Worm (Caenorhabditis elegans) whole organism, L4 larva: ENCODE measurements around the gene abcf-3.

ENCODE experiments used
- D1046.2 ChIP-seq: fragments of 200-800 bp; sonication (Bioruptor generic); IDR thresholded peaks from 2 replicates; pipeline ENCODE4 v1.3.6; 2022; ENCODE audit warnings: missing genetic modification characterization, missing compliant biosample characterization
- F10B5.3 ChIP-seq: sonication (generic microtip); optimal IDR thresholded peaks from 2 replicates; lab custom pipeline; 2016; ENCODE audit warnings: mild to moderate bottlenecking, missing genetic modification characterization, missing compliant biosample characterization
- F37D6.2 ChIP-seq: sonication (generic microtip); optimal IDR thresholded peaks from 2 replicates; lab custom pipeline; 2016; ENCODE audit warnings: mild to moderate bottlenecking, missing genetic modification characterization, missing compliant biosample characterization
- F44E2.7 ChIP-seq: fragments of 200-800 bp; sonication (Bioruptor generic); IDR thresholded peaks from 2 replicates; pipeline ENCODE4 v2.1.2; 2022; ENCODE audit warnings: missing genetic modification characterization, missing compliant biosample characterization
- Y48G9A.11 ChIP-seq: fragments of 200-800 bp; sonication (Bioruptor generic); IDR thresholded peaks from 2 replicates; pipeline ENCODE4 v1.3.6; 2022; ENCODE audit warnings: missing genetic modification reagents, missing genetic modification characterization, missing compliant biosample characterization
- Y75B8A.6 ChIP-seq: fragments of 200-800 bp; sonication (Bioruptor generic); IDR thresholded peaks from 2 replicates; pipeline ENCODE4 v1.3.6; 2022; ENCODE audit warnings: missing genetic modification reagents, missing genetic modification characterization, missing compliant biosample characterization
- ZK546.5 ChIP-seq, 2 experiments: sonication (generic microtip); optimal IDR thresholded peaks; 2 replicates each; lab custom pipeline; 2017; ENCODE audit warnings: missing biosample characterization in 2 of 2, missing genetic modification characterization in 2 of 2
- aly-2 ChIP-seq: sonication (generic microtip); optimal IDR thresholded peaks from 2 replicates; lab custom pipeline; 2018; ENCODE audit warnings: missing biosample characterization, missing genetic modification characterization
- ceh-20 ChIP-seq: fragments of 200-800 bp; sonication (Bioruptor generic); IDR thresholded peaks from 2 replicates; pipeline ENCODE4 v1.3.6; 2022; ENCODE audit warnings: missing genetic modification reagents, missing genetic modification characterization, missing compliant biosample characterization
- ceh-28 ChIP-seq: fragments of 150-350 bp; optimal IDR thresholded peaks from 2 replicates; lab custom pipeline; 2014; ENCODE audit warnings: missing biosample characterization, missing genetic modification reagents, missing genetic modification characterization
- ceh-32 ChIP-seq: sonication (generic microtip); optimal IDR thresholded peaks from 2 replicates; lab custom pipeline; 2016; ENCODE audit warnings: mild to moderate bottlenecking, missing genetic modification characterization, missing compliant biosample characterization; ENCODE audit not compliant: poor library complexity
- ceh-62 ChIP-seq: sonication (generic microtip); optimal IDR thresholded peaks from 2 replicates; lab custom pipeline; 2017; ENCODE audit warnings: missing biosample characterization, missing genetic modification characterization
- cey-2 ChIP-seq: sonication (generic microtip); optimal IDR thresholded peaks from 3 replicates; lab custom pipeline; 2017; ENCODE audit warnings: missing genetic modification characterization, mild to moderate bottlenecking, missing compliant biosample characterization, antibody characterized with exemption, borderline replicate concordance; ENCODE audit not compliant: insufficient read depth
- ctbp-1 ChIP-seq: fragments of 200-800 bp; sonication (Bioruptor generic); IDR thresholded peaks from 2 replicates; pipeline ENCODE4 v1.3.6; 2022; ENCODE audit warnings: missing genetic modification reagents, missing genetic modification characterization, missing compliant biosample characterization
- daf-16 ChIP-seq, 3 experiments: sonication (generic microtip); optimal IDR thresholded peaks; 2 replicates each; lab custom pipeline; 2016 to 2017; ENCODE audit warnings: missing genetic modification characterization in 3 of 3, missing genetic modification reagents in 3 of 3, mild to moderate bottlenecking in 2 of 3, missing compliant biosample characterization in 2 of 3, missing biosample characterization in 1 of 3, moderate library complexity in 1 of 3
- daf-8 ChIP-seq: fragments of 200-800 bp; sonication (Bioruptor generic); IDR thresholded peaks from 2 replicates; pipeline ENCODE4 v1.3.6; 2022; ENCODE audit warnings: missing genetic modification characterization, missing compliant biosample characterization
- dmd-6 ChIP-seq: fragments of 200-800 bp; sonication (Bioruptor generic); IDR thresholded peaks from 2 replicates; pipeline ENCODE4 v1.3.6; 2022; ENCODE audit warnings: missing genetic modification reagents, missing genetic modification characterization, missing compliant biosample characterization
- duxl-1 ChIP-seq: sonication (generic microtip); optimal IDR thresholded peaks from 2 replicates; lab custom pipeline; 2016; ENCODE audit warnings: mild to moderate bottlenecking, missing genetic modification characterization, moderate library complexity, missing compliant biosample characterization; ENCODE audit not compliant: poor library complexity
- dve-1 ChIP-seq: sonication (generic microtip); optimal IDR thresholded peaks from 2 replicates; lab custom pipeline; 2017; ENCODE audit warnings: antibody characterized with exemption, mild to moderate bottlenecking, missing genetic modification characterization, missing compliant biosample characterization; ENCODE audit not compliant: insufficient read depth
- fos-1 ChIP-seq: fragments of 150-350 bp; optimal IDR thresholded peaks from 2 replicates; lab custom pipeline; 2014; ENCODE audit warnings: missing biosample characterization, missing genetic modification characterization
- hlh-11 ChIP-seq: fragments of 200-800 bp; sonication (Bioruptor generic); optimal IDR thresholded peaks from 2 replicates; lab custom pipeline; 2018; ENCODE audit warnings: mild to moderate bottlenecking, missing genetic modification characterization, missing compliant biosample characterization
- hmg-1.1 ChIP-seq: fragments of 200-800 bp; sonication (Bioruptor generic); IDR thresholded peaks from 2 replicates; pipeline ENCODE4 v1.3.6; 2022; ENCODE audit warnings: missing genetic modification reagents, missing genetic modification characterization, missing compliant biosample characterization
- jun-1 ChIP-seq: fragments of 150-350 bp; optimal IDR thresholded peaks from 2 replicates; lab custom pipeline; 2014; ENCODE audit warnings: missing biosample characterization, missing genetic modification reagents, missing genetic modification characterization
- lim-7 ChIP-seq: fragments of 200-800 bp; sonication (Bioruptor generic); IDR thresholded peaks from 2 replicates; pipeline ENCODE4 v1.3.6; 2022; ENCODE audit warnings: missing genetic modification characterization, missing compliant biosample characterization
- lin-13 ChIP-seq: fragments of 150-350 bp; optimal IDR thresholded peaks from 2 replicates; lab custom pipeline; 2014; ENCODE audit warnings: missing biosample characterization, missing genetic modification reagents, missing genetic modification characterization
- lin-29 ChIP-seq: fragments of 200-800 bp; sonication (Bioruptor generic); IDR thresholded peaks from 2 replicates; pipeline ENCODE4 v1.3.6; 2022; ENCODE audit warnings: missing genetic modification reagents, missing genetic modification characterization, missing compliant biosample characterization
- lin-38 ChIP-seq: fragments of 200-800 bp; sonication (Bioruptor generic); IDR thresholded peaks from 2 replicates; pipeline ENCODE4 v1.3.6; 2022; ENCODE audit warnings: missing genetic modification reagents, missing genetic modification characterization, missing compliant biosample characterization
- lir-3 ChIP-seq: sonication (generic microtip); optimal IDR thresholded peaks from 2 replicates; lab custom pipeline; 2016; ENCODE audit warnings: mild to moderate bottlenecking, missing genetic modification characterization, missing compliant biosample characterization
- mdt-29 ChIP-seq: fragments of 200-800 bp; sonication (Bioruptor generic); IDR thresholded peaks from 2 replicates; pipeline ENCODE4 v1.3.6; 2022; ENCODE audit warnings: missing genetic modification reagents, missing genetic modification characterization, missing compliant biosample characterization
- mep-1 ChIP-seq: fragments of 150-350 bp; sonication (generic microtip); optimal IDR thresholded peaks from 3 replicates; lab custom pipeline; 2014; ENCODE audit warnings: missing biosample characterization, missing genetic modification characterization
- mes-2 ChIP-seq: sonication (generic microtip); optimal IDR thresholded peaks from 2 replicates; lab custom pipeline; 2016; ENCODE audit warnings: missing genotype, mild to moderate bottlenecking, missing genetic modification characterization, missing compliant biosample characterization; ENCODE audit not compliant: poor library complexity, severe bottlenecking
- nhr-10 ChIP-seq: fragments of 150-350 bp; optimal IDR thresholded peaks from 2 replicates; lab custom pipeline; 2014; ENCODE audit warnings: missing biosample characterization, missing genetic modification characterization
- nhr-102 ChIP-seq: sonication (generic microtip); optimal IDR thresholded peaks from 2 replicates; lab custom pipeline; 2016; ENCODE audit warnings: mild to moderate bottlenecking, missing genetic modification characterization, moderate library complexity, missing compliant biosample characterization
- nhr-11 ChIP-seq: fragments of 150-350 bp; optimal IDR thresholded peaks from 2 replicates; lab custom pipeline; 2014; ENCODE audit warnings: missing biosample characterization, missing genetic modification characterization
- nhr-237 ChIP-seq: sonication (generic microtip); optimal IDR thresholded peaks from 2 replicates; lab custom pipeline; 2017; ENCODE audit warnings: missing biosample characterization, missing genetic modification characterization
- nhr-25 ChIP-seq: sonication (generic microtip); optimal IDR thresholded peaks from 2 replicates; lab custom pipeline; 2017; ENCODE audit warnings: missing genetic modification characterization, mild to moderate bottlenecking, missing compliant biosample characterization, antibody characterized with exemption, moderate library complexity, borderline replicate concordance; ENCODE audit not compliant: insufficient read depth
- nhr-41 ChIP-seq: fragments of 200-800 bp; sonication (Bioruptor generic); IDR thresholded peaks from 2 replicates; pipeline ENCODE4 v1.3.6; 2022; ENCODE audit warnings: missing genetic modification reagents, missing genetic modification characterization, missing compliant biosample characterization
- nhr-42 ChIP-seq: fragments of 200-800 bp; sonication (Bioruptor generic); IDR thresholded peaks from 2 replicates; pipeline ENCODE4 v1.3.6; 2022; ENCODE audit warnings: missing genetic modification characterization, missing compliant biosample characterization
- nhr-48 ChIP-seq: sonication (generic microtip); optimal IDR thresholded peaks from 2 replicates; lab custom pipeline; 2016; ENCODE audit warnings: mild to moderate bottlenecking, missing genetic modification characterization, missing compliant biosample characterization
- nhr-6 ChIP-seq: fragments of 150-350 bp; optimal IDR thresholded peaks from 2 replicates; lab custom pipeline; 2014; ENCODE audit warnings: missing biosample characterization, missing genetic modification characterization
- pha-4 ChIP-seq, 2 experiments: fragments of 150-350 bp in 1 of 2; fragments of 200-800 bp in 1 of 2; sonication (Bioruptor generic) in 1 of 2; IDR thresholded peaks in 1 of 2; optimal IDR thresholded peaks in 1 of 2; 2 replicates each; pipeline versions ENCODE4 v1.3.6 to Lab custom; 2014 to 2022; ENCODE audit warnings: missing genetic modification characterization in 2 of 2, missing genetic modification reagents in 2 of 2, missing biosample characterization in 1 of 2, missing compliant biosample characterization in 1 of 2
- pqm-1 ChIP-seq: sonication (generic microtip); optimal IDR thresholded peaks from 2 replicates; lab custom pipeline; 2017; ENCODE audit warnings: missing biosample characterization, missing genetic modification characterization
- skn-1 ChIP-seq: fragments of 150-350 bp; optimal IDR thresholded peaks from 2 replicates; lab custom pipeline; 2014; ENCODE audit warnings: missing biosample characterization, missing genetic modification characterization
- snpc-1.2 ChIP-seq: fragments of 200-800 bp; sonication (Bioruptor generic); IDR thresholded peaks from 2 replicates; pipeline ENCODE4 v1.3.6; 2022; ENCODE audit warnings: missing genetic modification reagents, missing genetic modification characterization, missing compliant biosample characterization
- tag-97 ChIP-seq: fragments of 200-800 bp; sonication (Bioruptor generic); IDR thresholded peaks from 2 replicates; pipeline ENCODE4 v1.3.6; 2022; ENCODE audit warnings: missing genetic modification characterization, missing compliant biosample characterization
- tra-1 ChIP-seq: fragments of 200-800 bp; sonication (Bioruptor generic); IDR thresholded peaks from 2 replicates; pipeline ENCODE4 v1.3.6; 2022; ENCODE audit warnings: missing genetic modification reagents, missing genetic modification characterization, missing compliant biosample characterization
- unc-39 ChIP-seq: sonication (generic microtip); optimal IDR thresholded peaks from 2 replicates; lab custom pipeline; 2017; ENCODE audit warnings: missing biosample characterization, missing genetic modification characterization
- vab-7 ChIP-seq: fragments of 200-800 bp; sonication (Bioruptor generic); IDR thresholded peaks from 2 replicates; pipeline ENCODE4 v1.3.6; 2022; ENCODE audit warnings: missing genetic modification reagents, missing genetic modification characterization, missing compliant biosample characterization
- zag-1 ChIP-seq: fragments of 150-350 bp; optimal IDR thresholded peaks from 2 replicates; lab custom pipeline; 2014; ENCODE audit warnings: missing biosample characterization, missing genetic modification characterization
- ztf-11 ChIP-seq: fragments of 150-350 bp; optimal IDR thresholded peaks from 2 replicates; lab custom pipeline; 2014; ENCODE audit warnings: missing biosample characterization, missing genetic modification characterization

The abcf-3 gene

ce11 chrIII:6207881-6208280 lies 34.7 kb downstream of the abcf-3 start, which contains the start of gene C23G10.2 (continued):
- TF ChIP-seq tra-1: no peak
- TF ChIP-seq mdt-29 (GFP tag; lab: Robert Waterston, UW): no peak
- TF ChIP-seq hlh-11 (tag; lab: Kevin White, UChicago): no peak
- no peak for TF ChIP-seq cey-2 (tag; lab: Kevin White, UChicago)
- TF ChIP-seq jun-1 (tag; lab: Kevin White, UChicago): no peak
- TF ChIP-seq tag-97 (GFP tag; lab: Robert Waterston, UW): no peak
- no peak for TF ChIP-seq pqm-1
- TF ChIP-seq vab-7 (GFP tag; lab: Robert Waterston, UW): peak; percentile 4; the same call in 1 of the 2 replicates
- no peak for TF ChIP-seq snpc-1.2 (GFP tag; lab: Robert Waterston, UW)
- no peak for TF ChIP-seq nhr-11
- no peak for TF ChIP-seq zag-1 (tag; lab: Kevin White, UChicago)
- TF ChIP-seq unc-39 (tag; lab: Kevin White, UChicago): no peak
- TF ChIP-seq nhr-42 (GFP tag; lab: Robert Waterston, UW): no peak
- TF ChIP-seq pha-4 (GFP tag; IDR thresholded peaks at IDR 0.05; lab: Robert Waterston, UW): no peak; the same call in 1 of the 2 replicates
- no peak for TF ChIP-seq pha-4 (tag; optimal IDR thresholded peaks at IDR 0.05; lab: Kevin White, UChicago)
- TF ChIP-seq ceh-20 (GFP tag; lab: Robert Waterston, UW): no peak
- TF ChIP-seq mes-2 (tag; lab: Kevin White, UChicago): peak; percentile 24
- TF ChIP-seq aly-2 (tag; lab: Kevin White, UChicago): no peak
- no peak for TF ChIP-seq ceh-62 (tag; lab: Kevin White, UChicago)
- no peak for TF ChIP-seq nhr-6 (tag; lab: Kevin White, UChicago)
- TF ChIP-seq nhr-10: no peak
- TF ChIP-seq hmg-1.1 (GFP tag; lab: Robert Waterston, UW): no peak
- no peak for TF ChIP-seq mep-1
- TF ChIP-seq lin-38 (GFP tag; lab: Robert Waterston, UW): peak; percentile 34; the same call in 1 of the 2 replicates
- no peak for TF ChIP-seq F10B5.3 (tag; lab: Kevin White, UChicago)
- TF ChIP-seq nhr-41 (GFP tag; lab: Robert Waterston, UW): 0 out of 2 replicates have a peak, but pooled peaks have one; percentile 13
- TF ChIP-seq Y48G9A.11 (GFP tag; lab: Robert Waterston, UW): peak; percentile 51; the same call in 1 of the 2 replicates
- no peak for TF ChIP-seq lin-29 (GFP tag; lab: Robert Waterston, UW)
- no peak for TF ChIP-seq lir-3
- 0 out of 2 replicates have a peak, but pooled peaks have one; percentile 25 for TF ChIP-seq Y75B8A.6 (GFP tag; lab: Robert Waterston, UW)
- TF ChIP-seq ceh-28 (tag; lab: Kevin White, UChicago): no peak
- no peak for TF ChIP-seq ZK546.5 (tag; optimal IDR thresholded peaks at IDR 0.05; lab: Kevin White, UChicago)
- no peak for TF ChIP-seq lim-7 (GFP tag; lab: Robert Waterston, UW)
- no peak for TF ChIP-seq fos-1 (tag; lab: Kevin White, UChicago)
- TF ChIP-seq nhr-25: no peak
- no peak for TF ChIP-seq ztf-11 (tag; lab: Kevin White, UChicago)
- TF ChIP-seq daf-16 (GFP tag; optimal IDR thresholded peaks at IDR 0.05; lab: Kevin White, UChicago): no peak
- TF ChIP-seq daf-16 (tag; optimal IDR thresholded peaks at IDR 0.05; lab: Kevin White, UChicago): no peak
- TF ChIP-seq nhr-48 (tag; lab: Kevin White, UChicago): no peak
- TF ChIP-seq ceh-32: no peak
- TF ChIP-seq daf-8: no peak
- TF ChIP-seq nhr-237 (tag; lab: Kevin White, UChicago): no peak
- no peak for TF ChIP-seq F37D6.2 (tag; lab: Kevin White, UChicago)
- TF ChIP-seq duxl-1: no peak
- TF ChIP-seq lin-13 (GFP tag; lab: Kevin White, UChicago): no peak
- 0 out of 2 replicates have a peak, but pooled peaks have one; percentile 7 for TF ChIP-seq F44E2.7 (GFP tag; lab: Robert Waterston, UW)
- TF ChIP-seq nhr-102 (tag; lab: Kevin White, UChicago): no peak
- TF ChIP-seq dmd-6: no peak
- 0 out of 2 replicates have a peak, but pooled peaks have one; percentile 39 for TF ChIP-seq ctbp-1 (GFP tag; lab: Robert Waterston, UW)
- no peak for TF ChIP-seq D1046.2 (GFP tag; lab: Robert Waterston, UW)
- TF ChIP-seq dve-1 (tag; lab: Kevin White, UChicago): no peak
- no peak for TF ChIP-seq skn-1 (tag; lab: Kevin White, UChicago)
